Fruit fly (Drosophila melanogaster): ENCODE data around the gene CG15370.

DNA sequence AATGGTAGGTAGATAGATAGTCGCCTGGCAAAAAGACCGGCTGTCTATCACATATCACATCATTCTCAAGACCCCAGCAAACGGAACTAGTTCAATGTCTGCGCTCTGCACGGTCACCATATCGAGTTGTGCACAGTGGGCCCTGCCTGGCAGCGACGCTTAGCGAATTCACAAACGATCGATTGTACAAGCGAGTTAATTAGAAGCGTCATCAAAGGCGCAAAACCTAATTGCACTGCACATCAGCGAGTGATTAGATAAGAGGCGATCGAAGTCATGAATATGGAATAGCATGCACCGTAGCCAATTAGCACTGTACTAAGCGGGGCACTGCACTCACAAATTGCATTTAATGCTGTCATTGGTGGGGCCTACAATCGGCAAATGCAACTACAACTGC is 4.8 kb upstream of the CG15370 start:
- no peak for TF ChIP-seq vri (GFP tag; optimal IDR thresholded peaks at IDR 0.05)
- no peak for TF ChIP-seq Blimp-1 (GFP tag; optimal IDR thresholded peaks at IDR 0.05)
- TF ChIP-seq fd59A (GFP tag; optimal IDR thresholded peaks at IDR 0.05) = no peak
- 0 out of 2 replicates have a peak, but pooled peaks have one; percentile 42 for TF ChIP-seq Gug (GFP tag; IDR thresholded peaks at IDR 0.05)
- TF ChIP-seq Hr38 (GFP tag; optimal IDR thresholded peaks at IDR 0.05) = no peak
